Worm (Caenorhabditis elegans): Measurements from ENCODE around the gene pho-8.

pho-8 gene

DNA sequence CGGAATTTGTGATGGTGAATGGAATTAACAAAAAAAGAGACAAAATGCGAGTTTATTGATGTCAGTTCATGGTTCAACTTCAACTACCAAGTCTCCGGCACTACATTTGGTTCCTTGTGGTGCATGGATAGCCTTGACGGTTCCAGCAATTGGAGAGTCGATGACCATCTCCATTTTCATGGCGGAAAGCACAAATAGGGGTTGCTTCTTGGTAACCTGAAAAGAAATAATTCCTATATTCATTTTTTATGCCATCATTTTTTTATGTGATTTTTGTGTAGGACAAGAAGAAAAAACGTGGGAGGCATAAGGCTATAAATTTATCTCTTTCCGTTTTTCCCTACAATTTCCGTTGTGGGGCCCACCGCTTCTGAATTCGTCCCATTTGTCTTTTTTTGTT is 15.4 kb upstream of the pho-8 start:
- 0 out of 2 replicates have a peak, but pooled peaks have one; percentile 3 for TF ChIP-seq hmg-1.2 (GFP tag; IDR thresholded peaks at IDR 0.05)
- no peak for TF ChIP-seq F39B2.1 (GFP tag; IDR thresholded peaks at IDR 0.05)
- TF ChIP-seq K11D2.4 (GFP tag; IDR thresholded peaks at IDR 0.05): no peak
- TF ChIP-seq Y53G8AR.9 (GFP tag; conservative IDR thresholded peaks at IDR 0.05): 0 out of 2 replicates have a peak, but pooled peaks have one; percentile 40
- TF ChIP-seq C06A6.2 (GFP tag; conservative IDR thresholded peaks at IDR 0.05): 0 out of 2 replicates have a peak, but pooled peaks have one; percentile 10
- TF ChIP-seq rec-8 (tag; optimal IDR thresholded peaks at IDR 0.05): no peak
- peak; percentile 37; the same call in 1 of the 2 replicates for TF ChIP-seq ekl-4 (GFP tag; IDR thresholded peaks at IDR 0.05)
- TF ChIP-seq dpff-1 (tag; optimal IDR thresholded peaks at IDR 0.05): no peak
- TF ChIP-seq nfyb-1 (GFP tag; IDR thresholded peaks at IDR 0.05): peak; percentile 50
- TF ChIP-seq dpl-1 (GFP tag; optimal IDR thresholded peaks at IDR 0.05): no peak
- no peak for TF ChIP-seq mes-4 (tag; optimal IDR thresholded peaks at IDR 0.05)
- no peak for TF ChIP-seq madf-10 (tag; optimal IDR thresholded peaks at IDR 0.05)
- TF ChIP-seq nhr-90 (tag; optimal IDR thresholded peaks at IDR 0.05): no peak
- TF ChIP-seq ztf-26 (tag; optimal IDR thresholded peaks at IDR 0.05): no peak

- no peak for TF ChIP-seq akir-1 (GFP tag; optimal IDR thresholded peaks at IDR 0.05)
- no peak for TF ChIP-seq ama-1 (optimal IDR thresholded peaks at IDR 0.05)
- no peak for TF ChIP-seq ama-1 (GFP tag; optimal IDR thresholded peaks at IDR 0.05)
- peak; percentile 24; the same call in 1 of the 2 replicates for TF ChIP-seq nfyb-1 (GFP tag; IDR thresholded peaks at IDR 0.05)
- TF ChIP-seq hmg-1.2 (GFP tag; IDR thresholded peaks at IDR 0.05): peak; percentile 19; the same call in 1 of the 2 replicates
- no peak for TF ChIP-seq dpl-1 (GFP tag; optimal IDR thresholded peaks at IDR 0.05)
- no peak for TF ChIP-seq rcor-1 (GFP tag; IDR thresholded peaks at IDR 0.05)
- TF ChIP-seq him-1 (tag; optimal IDR thresholded peaks at IDR 0.05): no peak
- TF ChIP-seq T07F8.4 (tag; optimal IDR thresholded peaks at IDR 0.05): no peak
- no peak for TF ChIP-seq tbx-9 (tag; optimal IDR thresholded peaks at IDR 0.05; ENCODE audit: borderline replicate concordance)
- no peak for TF ChIP-seq lag-1 (GFP tag; IDR thresholded peaks at IDR 0.05)
- no peak for TF ChIP-seq ceh-100 (GFP tag; IDR thresholded peaks at IDR 0.05)
- no peak for TF ChIP-seq rec-8 (tag; optimal IDR thresholded peaks at IDR 0.05)
- TF ChIP-seq nhr-27 (tag; optimal IDR thresholded peaks at IDR 0.05): no peak
- no peak for TF ChIP-seq ceh-79 (tag; optimal IDR thresholded peaks at IDR 0.05)
- TF ChIP-seq somi-1 (GFP tag; optimal IDR thresholded peaks at IDR 0.05): no peak
- no peak for TF ChIP-seq mcd-1 (GFP tag; IDR thresholded peaks at IDR 0.05)
- no peak for TF ChIP-seq tlf-1 (GFP tag; optimal IDR thresholded peaks at IDR 0.05)
- peak in 1 of 3 experiments; percentile 18 for TF ChIP-seq lin-35 (GFP tag; optimal IDR thresholded peaks at IDR 0.05)
Measured at ce11 chrV:11818786-11819185, 14.6 kb upstream of the pho-8 start.

- TF ChIP-seq aptf-2 (GFP tag; conservative IDR thresholded peaks at IDR 0.05) (no peak), efl-1 (GFP tag; optimal IDR thresholded peaks at IDR 0.05) (no peak), nhr-120 (GFP tag; IDR thresholded peaks at IDR 0.05) (0 out of 2 replicates have a peak, but pooled peaks have one; percentile 12), fkh-3 (tag; optimal IDR thresholded peaks at IDR 0.05) (no peak), B0336.3 (GFP tag; IDR thresholded peaks at IDR 0.05) (no peak), rec-8 (tag; optimal IDR thresholded peaks at IDR 0.05) (no peak), madf-3 (GFP tag; IDR thresholded peaks at IDR 0.05) (0 out of 2 replicates have a peak, but pooled peaks have one; percentile 54), ceh-58 (GFP tag; IDR thresholded peaks at IDR 0.05) (no peak), K11D2.4 (GFP tag; IDR thresholded peaks at IDR 0.05) (no peak)
Measured at ce11 chrV:11819451-11819850, 14.0 kb upstream of the pho-8 start.

DNA sequence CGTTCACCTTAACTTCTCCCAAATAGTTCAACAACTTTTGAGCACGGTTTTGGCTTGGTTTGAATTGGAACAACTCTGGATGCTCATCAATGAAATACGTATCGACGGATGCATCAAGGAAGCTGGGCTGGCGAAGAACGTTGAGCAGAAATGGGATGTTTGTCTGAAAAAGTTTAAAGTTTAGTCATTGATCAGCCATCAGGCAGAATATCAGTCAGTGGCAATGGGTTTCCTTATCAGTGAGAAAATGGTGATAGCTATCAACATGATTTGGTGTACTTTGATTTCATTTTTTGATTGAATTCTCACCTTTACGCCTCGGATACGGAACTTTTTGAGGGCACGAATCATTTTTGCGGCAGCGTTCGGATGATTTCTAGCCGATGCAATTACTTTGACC is 12.9 kb upstream of the pho-8 start:
- TF ChIP-seq nhr-80 (tag; optimal IDR thresholded peaks at IDR 0.05): peak; percentile 51
- TF ChIP-seq Y53G8AR.9 (GFP tag; conservative IDR thresholded peaks at IDR 0.05): 0 out of 2 replicates have a peak, but pooled peaks have one; percentile 39
- no peak for TF ChIP-seq Y95B8A.8 (GFP tag; IDR thresholded peaks at IDR 0.05)
